Worm (Caenorhabditis elegans) whole organism, early embryonic: Measurements from ENCODE around the gene K11E4.6.
A peak's percentile ranks its signal among the peaks of the same experiment; 100 is the strongest.

Experiments used
- B0310.2 ChIP-seq: sonication (generic microtip); optimal IDR thresholded peaks from 2 replicates; lab custom pipeline; 2016; ENCODE audit warnings: mild to moderate bottlenecking, missing genetic modification characterization, missing compliant biosample characterization
- F13C5.2 ChIP-seq: sonication (generic microtip); optimal IDR thresholded peaks from 2 replicates; lab custom pipeline; 2017; ENCODE audit warnings: mild to moderate bottlenecking, missing genetic modification characterization, inconsistent platforms, missing compliant biosample characterization
- aly-1 ChIP-seq: sonication (generic microtip); optimal IDR thresholded peaks from 2 replicates; lab custom pipeline; 2016; ENCODE audit warnings: missing genetic modification characterization, missing compliant biosample characterization
- ama-1 ChIP-seq: fragments of 150-350 bp; optimal IDR thresholded peaks from 2 replicates; lab custom pipeline; 2014
- ceh-13 ChIP-seq: fragments of 200-800 bp; sonication (Bioruptor generic); optimal IDR thresholded peaks from 2 replicates; lab custom pipeline; 2018; ENCODE audit warnings: mild to moderate bottlenecking, missing genetic modification characterization, missing compliant biosample characterization
- ceh-36 ChIP-seq: sonication (generic microtip); optimal IDR thresholded peaks from 2 replicates; lab custom pipeline; 2016; ENCODE audit warnings: missing genetic modification characterization, inconsistent platforms, missing compliant biosample characterization
- ets-7 ChIP-seq: sonication (generic microtip); optimal IDR thresholded peaks from 2 replicates; lab custom pipeline; 2016; ENCODE audit warnings: missing genotype, missing genetic modification characterization, missing compliant biosample characterization
- flt-1 ChIP-seq: fragments of 200-800 bp; sonication (Bioruptor generic); IDR thresholded peaks from 2 replicates; pipeline ENCODE4 v1.3.6; 2022; ENCODE audit warnings: missing genetic modification characterization, missing compliant biosample characterization
- hmbx-1 ChIP-seq: sonication (generic microtip); optimal IDR thresholded peaks from 2 replicates; lab custom pipeline; 2016; ENCODE audit warnings: mild to moderate bottlenecking, missing genetic modification characterization, missing compliant biosample characterization
- hmg-4 ChIP-seq: fragments of 200-800 bp; sonication (Bioruptor generic); optimal IDR thresholded peaks from 2 replicates; lab custom pipeline; 2018; ENCODE audit warnings: mild to moderate bottlenecking, missing genetic modification characterization, missing compliant biosample characterization
- hnd-1 ChIP-seq: sonication (generic microtip); optimal IDR thresholded peaks from 2 replicates; lab custom pipeline; 2016; ENCODE audit warnings: missing genetic modification characterization, missing compliant biosample characterization
- pes-1 ChIP-seq: fragments of 200-800 bp; sonication (Bioruptor generic); IDR thresholded peaks from 2 replicates; pipeline ENCODE4 v1.3.6; 2022; ENCODE audit warnings: missing genetic modification reagents, missing genetic modification characterization, missing compliant biosample characterization
- scrt-1 ChIP-seq: fragments of 200-800 bp; sonication (Bioruptor generic); IDR thresholded peaks from 2 replicates; pipeline ENCODE4 v1.3.6; 2022; ENCODE audit warnings: missing genetic modification characterization, missing compliant biosample characterization
- sea-1 ChIP-seq: fragments of 200-800 bp; sonication (Bioruptor generic); conservative IDR thresholded peaks from 2 replicates; pipeline ENCODE4 v1.3.6; 2022; ENCODE audit warnings: missing genetic modification characterization, missing compliant biosample characterization
- tbx-11 ChIP-seq: fragments of 200-800 bp; sonication (Bioruptor generic); IDR thresholded peaks from 2 replicates; pipeline ENCODE4 v1.3.6; 2022; ENCODE audit warnings: missing genetic modification characterization, missing compliant biosample characterization
- tbx-37 ChIP-seq: fragments of 200-800 bp; sonication (Bioruptor generic); conservative IDR thresholded peaks from 2 replicates; pipeline ENCODE4 v1.3.6; 2022; ENCODE audit warnings: missing genetic modification reagents, missing genetic modification characterization, missing compliant biosample characterization
- tra-4 ChIP-seq: sonication (generic microtip); optimal IDR thresholded peaks from 2 replicates; lab custom pipeline; 2017; ENCODE audit warnings: missing genetic modification characterization, missing compliant biosample characterization

The K11E4.6 gene

ce11 chrX:13713857-13714256 is 10.6 kb upstream of the K11E4.6 start, which contains the start of gene K11E4.1:
K11E4.1 (plus strand) TSS chrX:13714157.
- no peak for TF ChIP-seq hmbx-1 (tag; lab: Kevin White, UChicago)
- no peak for TF ChIP-seq aly-1 (tag; lab: Kevin White, UChicago)
- TF ChIP-seq ceh-36 (tag; lab: Kevin White, UChicago), result no peak
- no peak for TF ChIP-seq scrt-1 (GFP tag; lab: Robert Waterston, UW)
- no peak for TF ChIP-seq hmg-4
- TF ChIP-seq ceh-13 (GFP tag; lab: Kevin White, UChicago), result no peak
- no peak for TF ChIP-seq hnd-1 (tag; lab: Kevin White, UChicago)
- TF ChIP-seq sea-1 (GFP tag; lab: Robert Waterston, UW), result no peak
- TF ChIP-seq flt-1 (GFP tag; lab: Robert Waterston, UW), result no peak

- TF ChIP-seq sea-1 (GFP tag; lab: Robert Waterston, UW) (no peak), F13C5.2 (tag; lab: Kevin White, UChicago) (no peak), tra-4 (tag; lab: Kevin White, UChicago) (no peak), ceh-36 (tag; lab: Kevin White, UChicago) (peak; percentile 25), ets-7 (tag; lab: Kevin White, UChicago) (no peak), flt-1 (GFP tag; lab: Robert Waterston, UW) (no peak), hnd-1 (tag; lab: Kevin White, UChicago) (no peak), ama-1 (no peak), aly-1 (tag; lab: Kevin White, UChicago) (no peak), tbx-11 (GFP tag; lab: Robert Waterston, UW) (no peak), ceh-13 (GFP tag; lab: Kevin White, UChicago) (no peak), B0310.2 (tag; lab: Kevin White, UChicago) (no peak), pes-1 (GFP tag; lab: Robert Waterston, UW) (peak; percentile 70; the same call in 1 of the 2 replicates), tbx-37 (GFP tag; lab: Robert Waterston, UW) (no peak), hmg-4 (no peak), scrt-1 (GFP tag; lab: Robert Waterston, UW) (no peak)
Observed at ce11 chrX:13714710-13715109, 9.8 kb upstream of the K11E4.6 start.

- TF ChIP-seq sea-1 (GFP tag; lab: Robert Waterston, UW), result 0 out of 2 replicates have a peak, but pooled peaks have one; percentile 22
- TF ChIP-seq scrt-1 (GFP tag; lab: Robert Waterston, UW), result peak; percentile 61; the same call in 1 of the 2 replicates
- TF ChIP-seq hmbx-1 (tag; lab: Kevin White, UChicago), result no peak
- TF ChIP-seq B0310.2 (tag; lab: Kevin White, UChicago), result no peak
- TF ChIP-seq F13C5.2 (tag; lab: Kevin White, UChicago), result no peak
- no peak for TF ChIP-seq ets-7 (tag; lab: Kevin White, UChicago)
Observed at ce11 chrX:13716313-13716712, 8.2 kb upstream of the K11E4.6 start.

- no peak for TF ChIP-seq hmg-4
Observed at ce11 chrX:13717053-13717671, 7.3 kb upstream of the K11E4.6 start, which contains the start of gene shc-3. shc-3 (plus strand) TSS chrX:13717536.

ce11 chrX:13722821-13723220 is 1.6 kb upstream of the K11E4.6 start, which contains the start of gene poml-1:
poml-1 (minus strand) TSS chrX:13722921.
- TF ChIP-seq ama-1 (no peak), tbx-11 (GFP tag; lab: Robert Waterston, UW) (no peak), hmbx-1 (tag; lab: Kevin White, UChicago) (no peak), hmg-4 (no peak), aly-1 (tag; lab: Kevin White, UChicago) (no peak), sea-1 (GFP tag; lab: Robert Waterston, UW) (no peak), tbx-37 (GFP tag; lab: Robert Waterston, UW) (no peak), hnd-1 (tag; lab: Kevin White, UChicago) (no peak), tra-4 (tag; lab: Kevin White, UChicago) (no peak), flt-1 (GFP tag; lab: Robert Waterston, UW) (no peak), pes-1 (GFP tag; lab: Robert Waterston, UW) (no peak), ceh-13 (GFP tag; lab: Kevin White, UChicago) (no peak), scrt-1 (GFP tag; lab: Robert Waterston, UW) (no peak), ets-7 (tag; lab: Kevin White, UChicago) (no peak), ceh-36 (tag; lab: Kevin White, UChicago) (no peak), F13C5.2 (tag; lab: Kevin White, UChicago) (no peak), B0310.2 (tag; lab: Kevin White, UChicago) (no peak)

- TF ChIP-seq hmg-4 (no peak), hnd-1 (tag; lab: Kevin White, UChicago) (no peak), ets-7 (tag; lab: Kevin White, UChicago) (no peak), ceh-13 (GFP tag; lab: Kevin White, UChicago) (no peak), sea-1 (GFP tag; lab: Robert Waterston, UW) (no peak), tra-4 (tag; lab: Kevin White, UChicago) (no peak), ceh-36 (tag; lab: Kevin White, UChicago) (no peak), aly-1 (tag; lab: Kevin White, UChicago) (no peak), hmbx-1 (tag; lab: Kevin White, UChicago) (no peak), B0310.2 (tag; lab: Kevin White, UChicago) (no peak), scrt-1 (GFP tag; lab: Robert Waterston, UW) (no peak), tbx-37 (GFP tag; lab: Robert Waterston, UW) (no peak), pes-1 (GFP tag; lab: Robert Waterston, UW) (no peak), flt-1 (GFP tag; lab: Robert Waterston, UW) (no peak)
Observed at ce11 chrX:13726285-13726684, 1.8 kb downstream of the K11E4.6 start.

- no peak for TF ChIP-seq F13C5.2 (tag; lab: Kevin White, UChicago)
- TF ChIP-seq hnd-1 (tag; lab: Kevin White, UChicago), result no peak
- no peak for TF ChIP-seq aly-1 (tag; lab: Kevin White, UChicago)
- TF ChIP-seq sea-1 (GFP tag; lab: Robert Waterston, UW), result no peak
- no peak for TF ChIP-seq ama-1
- TF ChIP-seq tra-4 (tag; lab: Kevin White, UChicago), result no peak
Observed at ce11 chrX:13726874-13727343, 2.4 kb downstream of the K11E4.6 start, which contains the start of gene pix-1. pix-1 (plus strand) TSS chrX:13727293.
